Fruit fly (Drosophila melanogaster) whole organism: ENCODE results near the gene Sh.

ENCODE experiments used
- CG8478 ChIP-seq: fragments of >200 bp; optimal IDR thresholded peaks from 2 replicates; lab custom pipeline; 2018; ENCODE audit warnings: inconsistent platforms
- Dll ChIP-seq: fragments of >200 bp; optimal IDR thresholded peaks from 2 replicates; lab custom pipeline; 2017
- EcR ChIP-seq, 2 experiments: fragments of >200 bp; optimal IDR thresholded peaks; 2 replicates each; lab custom pipeline; 2017; ENCODE audit warnings: missing biosample characterization in 2 of 2, missing genetic modification characterization in 2 of 2, missing genetic modification reagents in 2 of 2
- pan ChIP-seq: fragments of >200 bp; optimal IDR thresholded peaks from 2 replicates; lab custom pipeline; 2017
- psq ChIP-seq: fragments of >200 bp; optimal IDR thresholded peaks from 2 replicates; lab custom pipeline; 2017
- usp ChIP-seq: fragments of >200 bp; optimal IDR thresholded peaks from 2 replicates; lab custom pipeline; 2017; ENCODE audit warnings: missing biosample characterization, missing genetic modification characterization, mixed read lengths

Gene Sh

dm6 chrX:18063144-18063772, at the start of gene Sh:
Sh (minus strand) TSS chrX:18063247.
- TF ChIP-seq pan = no peak
- no peak for TF ChIP-seq usp (GFP tag; lab: Kevin White, UChicago)
- TF ChIP-seq psq (lab: Kevin White, UChicago) = no peak
- no peak for TF ChIP-seq EcR (GFP tag; optimal IDR thresholded peaks at IDR 0.05; lab: Kevin White, UChicago)
- TF ChIP-seq CG8478 (lab: Kevin White, UChicago) = no peak
- TF ChIP-seq Dll (lab: Kevin White, UChicago) = no peak

dm6 chrX:18108676-18109075, 45.6 kb upstream of the Sh start:
- no peak for TF ChIP-seq usp (GFP tag; lab: Kevin White, UChicago)
- no peak for TF ChIP-seq psq (lab: Kevin White, UChicago)
- no peak for TF ChIP-seq Dll (lab: Kevin White, UChicago)
- TF ChIP-seq CG8478 (lab: Kevin White, UChicago) = no peak
- TF ChIP-seq EcR (GFP tag; optimal IDR thresholded peaks at IDR 0.05; lab: Kevin White, UChicago) = no peak
- no peak for TF ChIP-seq pan

dm6 chrX:18106686-18107085, 43.6 kb upstream of the Sh start:
- TF ChIP-seq usp (GFP tag; lab: Kevin White, UChicago) (no peak), psq (lab: Kevin White, UChicago) (no peak), pan (no peak), CG8478 (lab: Kevin White, UChicago) (no peak), Dll (lab: Kevin White, UChicago) (no peak), EcR (GFP tag; optimal IDR thresholded peaks at IDR 0.05; lab: Kevin White, UChicago) (no peak)

- TF ChIP-seq Dll (lab: Kevin White, UChicago) (no peak), CG8478 (lab: Kevin White, UChicago) (no peak), psq (lab: Kevin White, UChicago) (no peak), EcR (GFP tag; optimal IDR thresholded peaks at IDR 0.05; lab: Kevin White, UChicago) (no peak), usp (GFP tag; lab: Kevin White, UChicago) (no peak), pan (no peak)
Measured at dm6 chrX:18103353-18103752, 40.3 kb upstream of the Sh start, which contains the start of gene CG7135. CG7135 (plus strand) TSS chrX:18103653.

dm6 chrX:18101778-18102177, 38.7 kb upstream of the Sh start, which contains the start of gene Taf8:
Taf8 (plus strand) TSS chrX:18101970.
- no peak for TF ChIP-seq psq (lab: Kevin White, UChicago)
- no peak for TF ChIP-seq Dll (lab: Kevin White, UChicago)
- TF ChIP-seq CG8478 (lab: Kevin White, UChicago) = no peak
- TF ChIP-seq EcR (GFP tag; optimal IDR thresholded peaks at IDR 0.05; lab: Kevin White, UChicago) = no peak
- no peak for TF ChIP-seq pan
- TF ChIP-seq usp (GFP tag; lab: Kevin White, UChicago) = no peak

- TF ChIP-seq psq (lab: Kevin White, UChicago) = no peak
- TF ChIP-seq pan = no peak
- no peak for TF ChIP-seq CG8478 (lab: Kevin White, UChicago)
- no peak for TF ChIP-seq usp (GFP tag; lab: Kevin White, UChicago)
- no peak for TF ChIP-seq EcR (GFP tag; optimal IDR thresholded peaks at IDR 0.05; lab: Kevin White, UChicago)
- TF ChIP-seq Dll (lab: Kevin White, UChicago) = no peak
Measured at dm6 chrX:18101098-18101711, 38.2 kb upstream of the Sh start, which contains the start of gene Mvb12. Mvb12 (minus strand) TSS chrX:18101314.

- TF ChIP-seq psq (lab: Kevin White, UChicago) (no peak), EcR (GFP tag; optimal IDR thresholded peaks at IDR 0.05; lab: Kevin White, UChicago) (no peak), pan (no peak), usp (GFP tag; lab: Kevin White, UChicago) (no peak), Dll (lab: Kevin White, UChicago) (no peak), CG8478 (lab: Kevin White, UChicago) (no peak)
Measured at dm6 chrX:18100146-18100669, 37.2 kb upstream of the Sh start.

- no peak for TF ChIP-seq pan
- TF ChIP-seq Dll (lab: Kevin White, UChicago) = no peak
- no peak for TF ChIP-seq usp (GFP tag; lab: Kevin White, UChicago)
- no peak for TF ChIP-seq EcR (GFP tag; optimal IDR thresholded peaks at IDR 0.05; lab: Kevin White, UChicago)
- TF ChIP-seq psq (lab: Kevin White, UChicago) = no peak
- TF ChIP-seq CG8478 (lab: Kevin White, UChicago) = no peak
Measured at dm6 chrX:18094747-18095352, 31.8 kb upstream of the Sh start.

dm6 chrX:18094130-18094529, 31.1 kb upstream of the Sh start:
- TF ChIP-seq EcR (GFP tag; optimal IDR thresholded peaks at IDR 0.05; lab: Kevin White, UChicago) (no peak), pan (no peak), psq (lab: Kevin White, UChicago) (no peak), CG8478 (lab: Kevin White, UChicago) (no peak), usp (GFP tag; lab: Kevin White, UChicago) (no peak), Dll (lab: Kevin White, UChicago) (no peak)

dm6 chrX:18092810-18093222, 29.8 kb upstream of the Sh start, which contains the start of gene RhoGAP16F:
RhoGAP16F (plus strand) TSS chrX:18093145.
- peak; percentile 95 for TF ChIP-seq pan
- no peak for TF ChIP-seq CG8478 (lab: Kevin White, UChicago)

dm6 chrX:18092126-18092525, 29.1 kb upstream of the Sh start:
- TF ChIP-seq CG8478 (lab: Kevin White, UChicago) (no peak), usp (GFP tag; lab: Kevin White, UChicago) (no peak), psq (lab: Kevin White, UChicago) (no peak), Dll (lab: Kevin White, UChicago) (no peak), EcR (GFP tag; optimal IDR thresholded peaks at IDR 0.05; lab: Kevin White, UChicago) (no peak), pan (no peak)
